Fruit fly (Drosophila melanogaster) whole organism, prepupa: ENCODE measurements around the gene Vsp37A.

Experiments used
- Blimp-1 ChIP-seq: fragments of 200-800 bp; sonication (Bioruptor generic); optimal IDR thresholded peaks from 3 replicates; lab custom pipeline; 2017; ENCODE audit warnings: missing biosample characterization, missing genetic modification characterization, mild to moderate bottlenecking, moderate library complexity, missing genetic modification reagents
- CG10631 ChIP-seq: fragments of 200-800 bp; sonication (Bioruptor generic); optimal IDR thresholded peaks from 2 replicates; lab custom pipeline; 2016; ENCODE audit warnings: missing biosample characterization, missing genetic modification characterization
- CG10669 ChIP-seq: fragments of 200-800 bp; sonication (Bioruptor generic); optimal IDR thresholded peaks from 3 replicates; lab custom pipeline; 2018; ENCODE audit warnings: missing biosample characterization, mild to moderate bottlenecking, missing genetic modification characterization, moderate library complexity
- CG11762 ChIP-seq: fragments of 200-800 bp; sonication (Bioruptor generic); optimal IDR thresholded peaks from 3 replicates; lab custom pipeline; 2016; ENCODE audit warnings: missing biosample characterization, missing genetic modification characterization; ENCODE audit not compliant: insufficient read depth
- CG11902 ChIP-seq: fragments of 200-800 bp; sonication (Bioruptor generic); optimal IDR thresholded peaks from 3 replicates; lab custom pipeline; 2016; ENCODE audit warnings: missing biosample characterization, missing genetic modification characterization
- CG15336 ChIP-seq: fragments of 200-800 bp; sonication (Bioruptor generic); IDR thresholded peaks from 2 replicates; pipeline ENCODE4 v1.3.6; 2022; ENCODE audit warnings: missing biosample characterization, missing genetic modification characterization
- CG16779 ChIP-seq: fragments of 200-800 bp; sonication (Bioruptor generic); optimal IDR thresholded peaks from 3 replicates; lab custom pipeline; 2017; ENCODE audit warnings: missing biosample characterization, mild to moderate bottlenecking, missing genetic modification characterization
- CG3032 ChIP-seq: fragments of 200-800 bp; optimal IDR thresholded peaks from 2 replicates; lab custom pipeline; 2019; ENCODE audit warnings: missing biosample characterization, mild to moderate bottlenecking, missing genetic modification characterization, moderate library complexity
- CG31627 ChIP-seq: fragments of 200-800 bp; sonication (Bioruptor generic); optimal IDR thresholded peaks from 3 replicates; lab custom pipeline; 2016; ENCODE audit warnings: missing biosample characterization, missing genetic modification characterization
- CG4318 ChIP-seq: fragments of 200-800 bp; sonication (Bioruptor generic); optimal IDR thresholded peaks from 3 replicates; lab custom pipeline; 2017; ENCODE audit warnings: missing biosample characterization, mild to moderate bottlenecking, missing genetic modification characterization
- CG6276 ChIP-seq: fragments of 200-800 bp; sonication (Bioruptor generic); optimal IDR thresholded peaks from 2 replicates; lab custom pipeline; 2017; ENCODE audit warnings: missing biosample characterization, mild to moderate bottlenecking, missing genetic modification characterization
- CG6792 ChIP-seq: fragments of 200-800 bp; sonication (Bioruptor generic); optimal IDR thresholded peaks from 3 replicates; lab custom pipeline; 2016; ENCODE audit warnings: missing biosample characterization, missing genetic modification characterization
- CG7368 ChIP-seq: fragments of 200-800 bp; sonication (Bioruptor generic); optimal IDR thresholded peaks from 3 replicates; lab custom pipeline; 2016; ENCODE audit warnings: missing biosample characterization, missing genetic modification characterization
- CG8119 ChIP-seq: fragments of 200-800 bp; sonication (Bioruptor generic); IDR thresholded peaks from 3 replicates; pipeline ENCODE4 v1.3.6; 2022; ENCODE audit warnings: missing biosample characterization, missing genetic modification characterization
- CG8319 ChIP-seq: fragments of 200-800 bp; sonication (Bioruptor generic); optimal IDR thresholded peaks from 3 replicates; lab custom pipeline; 2016; ENCODE audit warnings: missing biosample characterization, missing genetic modification characterization
- CG8632 ChIP-seq: fragments of 200-800 bp; sonication (Bioruptor generic); optimal IDR thresholded peaks from 3 replicates; lab custom pipeline; 2016; ENCODE audit warnings: missing biosample characterization, missing genetic modification characterization
- CG9139 ChIP-seq: fragments of 200-800 bp; sonication (Bioruptor generic); optimal IDR thresholded peaks from 3 replicates; lab custom pipeline; 2017; ENCODE audit warnings: missing biosample characterization, mild to moderate bottlenecking, missing genetic modification characterization
- Eip75B ChIP-seq: fragments of 200-800 bp; sonication (Bioruptor generic); optimal IDR thresholded peaks from 3 replicates; lab custom pipeline; 2016; ENCODE audit warnings: missing biosample characterization, missing genetic modification characterization
- Hr4 ChIP-seq: fragments of 200-800 bp; sonication (Bioruptor generic); optimal IDR thresholded peaks from 3 replicates; lab custom pipeline; 2016; ENCODE audit warnings: missing biosample characterization, missing genetic modification characterization
- Lpt ChIP-seq: fragments of 200-800 bp; sonication (Bioruptor generic); optimal IDR thresholded peaks from 3 replicates; lab custom pipeline; 2016; ENCODE audit warnings: missing biosample characterization, missing genetic modification characterization
- OdsH ChIP-seq: fragments of 200-800 bp; sonication (Bioruptor generic); optimal IDR thresholded peaks from 3 replicates; lab custom pipeline; 2016; ENCODE audit warnings: missing biosample characterization, missing genetic modification characterization
- Sox102F ChIP-seq: fragments of 200-800 bp; sonication (Bioruptor generic); optimal IDR thresholded peaks from 2 replicates; lab custom pipeline; 2016; ENCODE audit warnings: missing biosample characterization, mild to moderate bottlenecking, missing genetic modification characterization
- Sox14 ChIP-seq: fragments of 200-800 bp; sonication (Bioruptor generic); optimal IDR thresholded peaks from 3 replicates; lab custom pipeline; 2016; ENCODE audit warnings: missing biosample characterization, missing genetic modification characterization
- Sox15 ChIP-seq: fragments of 200-800 bp; sonication (Bioruptor generic); optimal IDR thresholded peaks from 3 replicates; lab custom pipeline; 2016; ENCODE audit warnings: missing biosample characterization, missing genetic modification characterization
- achi ChIP-seq: fragments of 200-800 bp; sonication (Bioruptor generic); optimal IDR thresholded peaks from 3 replicates; lab custom pipeline; 2016; ENCODE audit warnings: missing biosample characterization, missing genetic modification characterization
- cyc ChIP-seq: fragments of 200-800 bp; sonication (Bioruptor generic); optimal IDR thresholded peaks from 3 replicates; lab custom pipeline; 2016; ENCODE audit warnings: missing biosample characterization, missing genetic modification characterization
- dac ChIP-seq: fragments of 200-800 bp; sonication (Bioruptor generic); optimal IDR thresholded peaks from 2 replicates; lab custom pipeline; 2017; ENCODE audit warnings: missing biosample characterization, mild to moderate bottlenecking, missing genetic modification characterization
- dsx ChIP-seq: fragments of 200-800 bp; optimal IDR thresholded peaks from 3 replicates; lab custom pipeline; 2019; ENCODE audit warnings: missing biosample characterization, mild to moderate bottlenecking, missing genetic modification characterization, moderate library complexity; ENCODE audit not compliant: poor library complexity, severe bottlenecking
- fd59A ChIP-seq: fragments of 200-800 bp; sonication (Bioruptor generic); optimal IDR thresholded peaks from 2 replicates; lab custom pipeline; 2017; ENCODE audit warnings: missing biosample characterization, mild to moderate bottlenecking, missing genetic modification characterization, missing genetic modification reagents
- fkh ChIP-seq: fragments of 200-800 bp; sonication (Bioruptor generic); optimal IDR thresholded peaks from 3 replicates; lab custom pipeline; 2017; ENCODE audit warnings: missing biosample characterization, mild to moderate bottlenecking, missing genetic modification characterization, moderate library complexity
- pdm3 ChIP-seq: fragments of 200-800 bp; sonication (Bioruptor generic); optimal IDR thresholded peaks from 3 replicates; lab custom pipeline; 2016; ENCODE audit warnings: missing biosample characterization, missing genetic modification characterization
- salr ChIP-seq, 2 experiments: fragments of 200-800 bp; sonication (Bioruptor generic); optimal IDR thresholded peaks; 3 replicates each; lab custom pipeline; 2016 to 2018; ENCODE audit warnings: missing biosample characterization in 2 of 2, missing genetic modification characterization in 2 of 2, mild to moderate bottlenecking in 1 of 2
- spab ChIP-seq: fragments of 200-800 bp; sonication (Bioruptor generic); optimal IDR thresholded peaks from 2 replicates; lab custom pipeline; 2017; ENCODE audit warnings: missing biosample characterization, mild to moderate bottlenecking, missing genetic modification characterization, missing genetic modification reagents
- ss ChIP-seq, 2 experiments: fragments of 200-800 bp; sonication (Bioruptor generic); optimal IDR thresholded peaks; 2 replicates in 1 of 2; 3 replicates in 1 of 2; lab custom pipeline; 2017 to 2018; ENCODE audit warnings: mild to moderate bottlenecking in 2 of 2, missing biosample characterization in 2 of 2, missing genetic modification characterization in 2 of 2, moderate library complexity in 1 of 2
- svp ChIP-seq: fragments of 200-800 bp; sonication (Bioruptor generic); peaks from one replicate; lab custom pipeline; 2016; ENCODE audit warnings: missing biosample characterization, missing genetic modification characterization
- topi ChIP-seq: fragments of 200-800 bp; sonication (Bioruptor generic); optimal IDR thresholded peaks from 3 replicates; lab custom pipeline; 2016; ENCODE audit warnings: missing biosample characterization, missing genetic modification characterization

Gene Vsp37A

dm6 chrX:581825-582224, 39.5 kb upstream of the Vsp37A start, which contains the start of gene vnd (continued):
- TF ChIP-seq dsx (GFP tag; lab: Kevin White, UChicago) (no peak), CG8632 (GFP tag; lab: Kevin White, UChicago) (peak; percentile 29), CG8319 (no peak), CG16779 (no peak), CG11762 (GFP tag; lab: Kevin White, UChicago) (no peak), Hr4 (no peak), CG8119 (GFP tag; lab: Robert Waterston, UW) (no peak), ss (GFP tag; optimal IDR thresholded peaks at IDR 0.05; lab: Kevin White, UChicago) (peak in 1 of 2 experiments; percentile 19), CG4318 (no peak), cyc (GFP tag; lab: Kevin White, UChicago) (no peak), CG15336 (no peak), Lpt (GFP tag; lab: Kevin White, UChicago) (no peak), fd59A (peak; percentile 16), Sox14 (no peak), pdm3 (GFP tag; lab: Kevin White, UChicago) (peak; percentile 18), CG9139 (no peak), Sox102F (GFP tag; lab: Kevin White, UChicago) (no peak), CG6792 (GFP tag; lab: Kevin White, UChicago) (peak; percentile 11), dac (no peak)

DNA sequence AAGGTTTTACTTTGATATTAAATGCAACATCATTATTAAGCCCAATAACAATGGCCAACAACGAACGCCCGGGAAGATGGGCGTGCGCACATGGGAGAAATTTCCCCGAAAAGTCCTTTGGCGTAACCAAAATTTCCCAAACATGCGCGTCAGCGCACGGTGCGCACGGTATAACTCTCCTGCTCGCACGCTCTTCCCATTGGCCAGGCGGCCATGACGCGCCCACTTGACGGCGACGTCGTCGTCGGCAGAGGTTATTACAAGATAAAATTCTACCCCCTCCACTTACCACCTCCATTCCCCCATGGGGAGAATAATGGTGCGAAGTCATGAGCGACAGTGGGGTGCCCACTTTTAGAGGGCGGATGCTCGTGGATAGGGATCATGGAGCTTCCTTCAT, 32.4 kb upstream of the Vsp37A start:
- TF ChIP-seq Sox15 (GFP tag; lab: Kevin White, UChicago) = no peak
- no peak for TF ChIP-seq topi (GFP tag; lab: Kevin White, UChicago)
- TF ChIP-seq CG7368 (GFP tag; lab: Kevin White, UChicago) = no peak
- no peak for TF ChIP-seq Sox14
- TF ChIP-seq CG8632 (GFP tag; lab: Kevin White, UChicago) = no peak
- no peak for TF ChIP-seq spab (GFP tag; lab: Kevin White, UChicago)
- TF ChIP-seq CG15336 = no peak
- TF ChIP-seq achi (GFP tag; lab: Kevin White, UChicago) = no peak
- no peak for TF ChIP-seq Eip75B (GFP tag; lab: Kevin White, UChicago)
- no peak for TF ChIP-seq CG31627 (GFP tag; lab: Kevin White, UChicago)
- TF ChIP-seq CG10631 (GFP tag; lab: Kevin White, UChicago) = no peak
- no peak for TF ChIP-seq fkh
- TF ChIP-seq salr (GFP tag; optimal IDR thresholded peaks at IDR 0.05; lab: Kevin White, UChicago) = no peak
- no peak for TF ChIP-seq CG11902
- TF ChIP-seq svp (GFP tag; lab: Kevin White, UChicago) = no peak
- no peak for TF ChIP-seq CG6276 (GFP tag; lab: Kevin White, UChicago)
- no peak for TF ChIP-seq Blimp-1 (GFP tag; lab: Kevin White, UChicago)
- TF ChIP-seq OdsH = no peak

DNA sequence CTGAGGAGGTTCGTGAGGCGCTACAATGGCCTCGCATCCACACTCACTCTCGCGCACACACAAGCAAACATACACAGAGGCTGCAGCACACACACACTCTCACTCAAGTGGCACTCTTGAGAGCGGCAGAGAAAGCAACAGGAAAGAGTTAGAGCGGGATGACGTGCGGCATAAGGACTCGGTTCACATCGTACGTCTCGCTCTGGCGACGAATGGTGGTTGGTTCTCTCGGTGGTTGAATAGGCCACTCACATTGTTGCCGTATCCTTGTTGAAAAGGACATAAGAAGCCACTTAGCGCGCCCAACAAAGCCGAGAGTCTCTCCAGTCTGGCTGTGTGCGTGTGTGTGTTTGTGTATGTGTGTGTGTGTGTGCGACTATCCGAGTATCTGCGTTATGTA, 30.9 kb upstream of the Vsp37A start:
- TF ChIP-seq Lpt (GFP tag; lab: Kevin White, UChicago) = no peak
- TF ChIP-seq CG4318 = no peak
- TF ChIP-seq CG10631 (GFP tag; lab: Kevin White, UChicago) = no peak
- TF ChIP-seq svp (GFP tag; lab: Kevin White, UChicago) = no peak
- TF ChIP-seq CG3032 (tag; lab: Kevin White, UChicago) = no peak
- TF ChIP-seq CG10669 = no peak
- TF ChIP-seq ss (GFP tag; optimal IDR thresholded peaks at IDR 0.05; lab: Kevin White, UChicago) = no peak
- TF ChIP-seq Sox14 = no peak
- TF ChIP-seq, all 60 proteins: peak for 0
